Worm (Caenorhabditis elegans): Measurements from ENCODE around the gene C12D8.21.

The C12D8.21 gene

DNA sequence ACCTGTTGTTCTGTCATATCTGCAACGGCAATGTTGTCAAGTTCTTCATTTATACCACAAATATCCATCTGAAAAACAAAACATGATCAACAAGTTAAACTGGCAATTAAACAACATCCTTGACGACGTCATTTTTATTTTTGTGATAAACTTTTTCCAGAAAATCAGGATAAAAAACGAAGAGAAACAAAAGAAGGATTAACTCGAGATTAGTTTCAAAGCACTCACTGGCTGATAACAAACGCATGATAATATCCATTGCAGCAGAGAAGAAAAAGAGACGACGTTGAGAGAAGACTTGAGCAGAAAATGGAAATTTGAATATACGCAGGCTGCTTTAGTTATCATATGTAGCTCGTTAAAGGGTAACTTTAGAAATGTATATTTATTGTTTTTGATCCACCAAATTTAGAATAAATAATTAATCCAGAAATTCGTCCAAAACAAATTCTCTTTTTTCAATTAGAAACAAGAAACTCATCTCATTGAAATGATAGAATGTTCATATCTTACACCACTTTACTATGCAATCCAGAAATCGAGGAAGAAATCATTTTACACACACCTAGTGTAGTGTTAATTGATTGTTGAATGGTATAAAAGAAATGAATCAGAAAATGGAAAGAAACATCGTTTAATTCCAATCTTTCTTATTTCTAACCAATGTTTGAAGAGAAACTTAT is at the start of gene C12D8.21, which contains the start of gene col-148:
Gene C12D8.21, minus strand, starts transcription at position 68 of the 683 bp plus-strand sequence.
Gene col-148, plus strand, starts transcription at position 633 of the 683 bp plus-strand sequence.
- TF ChIP-seq snpc-3.4 (tag; optimal IDR thresholded peaks at IDR 0.05) (no peak), mes-4 (tag; optimal IDR thresholded peaks at IDR 0.05) (no peak), ztf-26 (tag; optimal IDR thresholded peaks at IDR 0.05) (no peak), lir-1 (GFP tag; conservative IDR thresholded peaks at IDR 0.05) (no peak), nhr-27 (tag; optimal IDR thresholded peaks at IDR 0.05) (no peak), snpc-1.3 (tag; optimal IDR thresholded peaks at IDR 0.05; ENCODE audit: insufficient read depth) (no peak), cebp-1 (GFP tag; IDR thresholded peaks at IDR 0.05) (no peak), cebp-1 (tag; optimal IDR thresholded peaks at IDR 0.05) (no peak), dpff-1 (tag; optimal IDR thresholded peaks at IDR 0.05) (no peak), hmg-1.2 (GFP tag; IDR thresholded peaks at IDR 0.05) (no peak)

ce11 chrV:10289743-10290142 is 48.8 kb upstream of the C12D8.21 start, which contains the start of gene B0024.15:
Gene B0024.15 (plus strand): TSS chrV:10290043.
- TF ChIP-seq Y79H2A.3 (GFP tag; conservative IDR thresholded peaks at IDR 0.05) (no peak), egl-18 (GFP tag; IDR thresholded peaks at IDR 0.05) (no peak), ekl-4 (GFP tag; IDR thresholded peaks at IDR 0.05) (no peak), die-1 (tag; optimal IDR thresholded peaks at IDR 0.05) (no peak), nhr-90 (tag; optimal IDR thresholded peaks at IDR 0.05) (no peak), madf-8 (GFP tag; conservative IDR thresholded peaks at IDR 0.05) (no peak), lsy-27 (tag; optimal IDR thresholded peaks at IDR 0.05; ENCODE audit: borderline replicate concordance, insufficient read depth) (no peak), C17E4.6 (GFP tag; IDR thresholded peaks at IDR 0.05) (no peak), sptf-2 (GFP tag; optimal IDR thresholded peaks at IDR 0.05) (no peak), Y95B8A.8 (GFP tag; IDR thresholded peaks at IDR 0.05) (no peak), nhr-27 (tag; optimal IDR thresholded peaks at IDR 0.05) (no peak), nfyb-1 (GFP tag; IDR thresholded peaks at IDR 0.05) (no peak), mel-28 (tag; optimal IDR thresholded peaks at IDR 0.05; ENCODE audit: borderline replicate concordance) (no peak), madf-10 (tag; optimal IDR thresholded peaks at IDR 0.05) (no peak), egrh-3 (GFP tag; IDR thresholded peaks at IDR 0.05) (no peak), mxl-1 (tag; optimal IDR thresholded peaks at IDR 0.05) (no peak)

DNA sequence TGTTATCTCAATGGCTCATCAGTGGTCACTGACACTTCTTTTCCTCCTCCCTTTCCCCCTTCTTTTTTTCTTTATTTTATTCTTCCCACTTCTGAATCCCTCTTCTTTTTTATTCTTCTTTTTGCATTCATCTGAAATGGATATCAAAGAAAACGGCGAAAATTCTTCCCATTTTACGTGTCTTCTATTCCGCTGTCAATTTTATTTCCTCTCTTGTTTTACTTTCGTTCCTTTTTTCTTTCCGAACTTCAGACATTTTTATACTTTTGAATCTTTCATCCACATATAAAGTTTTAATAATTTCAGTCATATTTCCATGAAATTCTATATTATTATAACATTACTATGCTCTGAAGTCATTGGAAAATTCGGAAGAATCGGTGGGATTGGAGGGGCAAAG is 46.3 kb upstream of the C12D8.21 start, which contains the start of gene B0024.3:
Gene B0024.3, plus strand, starts transcription at position 301 of the 400 bp plus-strand sequence.
- TF ChIP-seq fkh-3 (tag; optimal IDR thresholded peaks at IDR 0.05) = no peak
- TF ChIP-seq nhr-27 (tag; optimal IDR thresholded peaks at IDR 0.05) = no peak
- TF ChIP-seq ekl-4 (GFP tag; IDR thresholded peaks at IDR 0.05) = no peak
- no peak for TF ChIP-seq dpff-1 (tag; optimal IDR thresholded peaks at IDR 0.05)
- no peak for TF ChIP-seq ceh-40 (GFP tag; IDR thresholded peaks at IDR 0.05)
- no peak for TF ChIP-seq egl-18 (GFP tag; IDR thresholded peaks at IDR 0.05)
- no peak for TF ChIP-seq snpc-3.4 (tag; optimal IDR thresholded peaks at IDR 0.05)
- no peak for TF ChIP-seq nhr-80 (tag; optimal IDR thresholded peaks at IDR 0.05)
- no peak for TF ChIP-seq lag-1 (GFP tag; IDR thresholded peaks at IDR 0.05)
- TF ChIP-seq egrh-3 (GFP tag; IDR thresholded peaks at IDR 0.05) = no peak
- TF ChIP-seq Y53G8AR.9 (GFP tag; conservative IDR thresholded peaks at IDR 0.05) = no peak
- TF ChIP-seq aptf-3 (GFP tag; IDR thresholded peaks at IDR 0.05) = no peak
- TF ChIP-seq efl-1 (GFP tag; optimal IDR thresholded peaks at IDR 0.05) = no peak
- no peak for TF ChIP-seq atf-7 (tag; optimal IDR thresholded peaks at IDR 0.05)
- TF ChIP-seq snpc-4 (GFP tag; optimal IDR thresholded peaks at IDR 0.05) = no peak
- no peak for TF ChIP-seq snpc-4 (tag; optimal IDR thresholded peaks at IDR 0.05)
- no peak for TF ChIP-seq attf-6 (GFP tag; IDR thresholded peaks at IDR 0.05)
- TF ChIP-seq let-607 (tag; optimal IDR thresholded peaks at IDR 0.05) = no peak
- TF ChIP-seq madf-6 (GFP tag; IDR thresholded peaks at IDR 0.05) = no peak
- no peak for TF ChIP-seq ceh-91 (GFP tag; IDR thresholded peaks at IDR 0.05)

Data from whole organism, young adult.